Fruit fly (Drosophila melanogaster): ENCODE data around the gene Fas2.

Gene Fas2

dm6 chrX:4105830-4106233, 100.1 kb downstream of the Fas2 start, which contains the start of gene cib:
cib (plus strand) TSS chrX:4106113.
- no peak for TF ChIP-seq CG11294 (GFP tag; IDR thresholded peaks at IDR 0.05)
- no peak for TF ChIP-seq CG4318 (GFP tag; optimal IDR thresholded peaks at IDR 0.05)
- no peak for TF ChIP-seq OdsH (GFP tag; optimal IDR thresholded peaks at IDR 0.05)
- no peak for TF ChIP-seq CG9139 (GFP tag; optimal IDR thresholded peaks at IDR 0.05)
- TF ChIP-seq CG6163 (GFP tag; IDR thresholded peaks at IDR 0.05), result peak; percentile 45; the same call in 2 of the 3 replicates
- TF ChIP-seq CG6792 (GFP tag; optimal IDR thresholded peaks at IDR 0.05), result peak; percentile 28
- TF ChIP-seq CG3919 (GFP tag; optimal IDR thresholded peaks at IDR 0.05), result peak; percentile 58
- TF ChIP-seq Eip93F (GFP tag; optimal IDR thresholded peaks at IDR 0.05), result no peak
- no peak for TF ChIP-seq CG7368 (GFP tag; optimal IDR thresholded peaks at IDR 0.05)
- TF ChIP-seq CG10669 (GFP tag; optimal IDR thresholded peaks at IDR 0.05), result no peak
- no peak for TF ChIP-seq salr (GFP tag; optimal IDR thresholded peaks at IDR 0.05)
- peak; percentile 17 for TF ChIP-seq CG1621 (tag; optimal IDR thresholded peaks at IDR 0.05)
- no peak for TF ChIP-seq spab (GFP tag; optimal IDR thresholded peaks at IDR 0.05)
- TF ChIP-seq eg (GFP tag; IDR thresholded peaks at IDR 0.05), result peak; percentile 40; the same call in 2 of the 3 replicates
- TF ChIP-seq esn (GFP tag; optimal IDR thresholded peaks at IDR 0.05), result peak; percentile 63
- no peak for TF ChIP-seq vri (GFP tag; optimal IDR thresholded peaks at IDR 0.05)
- peak; percentile 85 for TF ChIP-seq CG6854 (GFP tag; optimal IDR thresholded peaks at IDR 0.05)
- no peak for TF ChIP-seq fd59A (GFP tag; optimal IDR thresholded peaks at IDR 0.05)
- no peak for TF ChIP-seq CG8319 (GFP tag; optimal IDR thresholded peaks at IDR 0.05)
- no peak for TF ChIP-seq Hr38 (GFP tag; optimal IDR thresholded peaks at IDR 0.05)
- no peak for TF ChIP-seq Sox15 (GFP tag; optimal IDR thresholded peaks at IDR 0.05)
- no peak for TF ChIP-seq CG6808 (GFP tag; optimal IDR thresholded peaks at IDR 0.05)
- peak; percentile 41 for TF ChIP-seq Eip75B (GFP tag; optimal IDR thresholded peaks at IDR 0.05)
- no peak for TF ChIP-seq CG6276 (GFP tag; optimal IDR thresholded peaks at IDR 0.05)
- TF ChIP-seq CG3032 (tag; optimal IDR thresholded peaks at IDR 0.05), result peak; percentile 10
- peak; percentile 39 for TF ChIP-seq Lpt (GFP tag; optimal IDR thresholded peaks at IDR 0.05)
- TF ChIP-seq achi (GFP tag; optimal IDR thresholded peaks at IDR 0.05), result no peak
- no peak for TF ChIP-seq Ets21C (GFP tag; optimal IDR thresholded peaks at IDR 0.05)
- no peak for TF ChIP-seq CG11902 (GFP tag; optimal IDR thresholded peaks at IDR 0.05)
- no peak for TF ChIP-seq CG16779 (tag; optimal IDR thresholded peaks at IDR 0.05)
- no peak for TF ChIP-seq lz (GFP tag; optimal IDR thresholded peaks at IDR 0.05)
- no peak for TF ChIP-seq CG32006 (GFP tag; optimal IDR thresholded peaks at IDR 0.05)
- no peak for TF ChIP-seq CG8119 (GFP tag; IDR thresholded peaks at IDR 0.05)
- TF ChIP-seq dsx (GFP tag; optimal IDR thresholded peaks at IDR 0.05; ENCODE audit: poor library complexity, severe bottlenecking), result peak; percentile 52
- no peak for TF ChIP-seq fkh (GFP tag; optimal IDR thresholded peaks at IDR 0.05)
- no peak for TF ChIP-seq Blimp-1 (GFP tag; optimal IDR thresholded peaks at IDR 0.05)
- TF ChIP-seq Eip78C (GFP tag), result peak; percentile 68
- TF ChIP-seq Smox (GFP tag; optimal IDR thresholded peaks at IDR 0.05), result peak; percentile 8
- no peak for TF ChIP-seq dac (GFP tag; optimal IDR thresholded peaks at IDR 0.05)
- peak; percentile 52 for TF ChIP-seq topi (GFP tag; optimal IDR thresholded peaks at IDR 0.05)
- TF ChIP-seq Hr4 (GFP tag; optimal IDR thresholded peaks at IDR 0.05), result no peak
- no peak for TF ChIP-seq svp (GFP tag)
- no peak for TF ChIP-seq CG8632 (GFP tag; optimal IDR thresholded peaks at IDR 0.05)
- TF ChIP-seq cyc (GFP tag; optimal IDR thresholded peaks at IDR 0.05), result no peak
- TF ChIP-seq CG10631 (GFP tag; optimal IDR thresholded peaks at IDR 0.05), result no peak
- TF ChIP-seq ss (GFP tag; optimal IDR thresholded peaks at IDR 0.05), result no peak
- no peak for TF ChIP-seq Gug (GFP tag; IDR thresholded peaks at IDR 0.05)
- TF ChIP-seq Sox14 (GFP tag; optimal IDR thresholded peaks at IDR 0.05), result no peak
- TF ChIP-seq CG34406 (GFP tag; optimal IDR thresholded peaks at IDR 0.05), result no peak
- TF ChIP-seq CG15336 (GFP tag; IDR thresholded peaks at IDR 0.05), result no peak; the same call in 1 of the 2 replicates
- no peak for TF ChIP-seq acj6 (GFP tag; optimal IDR thresholded peaks at IDR 0.05)
- no peak for TF ChIP-seq Ets96B (tag; optimal IDR thresholded peaks at IDR 0.05)
- no peak for TF ChIP-seq Hr39 (GFP tag; optimal IDR thresholded peaks at IDR 0.05)
